Worm (Caenorhabditis elegans): ENCODE data around the gene Y54G2A.76.

DNA sequence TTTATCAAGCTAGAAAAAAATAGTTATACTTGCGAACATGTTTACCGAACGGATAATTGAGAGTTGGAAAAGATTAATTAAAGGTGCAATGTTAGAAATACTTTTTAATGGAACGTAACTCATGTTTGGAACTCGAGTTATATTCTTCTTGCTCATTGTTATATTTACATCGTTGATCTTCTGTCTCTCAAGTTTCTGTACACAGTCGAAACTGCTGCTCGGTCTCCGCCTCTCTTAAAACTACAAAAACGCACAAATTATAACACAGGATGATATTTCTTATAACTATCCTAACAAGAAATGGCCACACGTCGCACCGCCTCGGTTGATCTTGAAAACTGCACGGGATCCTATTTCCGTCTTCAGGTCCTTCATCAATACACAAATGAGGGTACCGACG lies 25.3 kb downstream of the Y54G2A.76 start, which contains the start of gene pudl-2:
- TF ChIP-seq F49E8.2 (tag; optimal IDR thresholded peaks at IDR 0.05; ENCODE audit: borderline replicate concordance) (no peak), set-16 (GFP tag; IDR thresholded peaks at IDR 0.05) (no peak), tag-97 (GFP tag; IDR thresholded peaks at IDR 0.05) (no peak), madf-5 (GFP tag; IDR thresholded peaks at IDR 0.05) (no peak), nhr-102 (tag; optimal IDR thresholded peaks at IDR 0.05) (no peak)

All from whole organism, L4 larva.